Worm (Caenorhabditis elegans): ENCODE data around the gene Y47D3B.3.

DNA sequence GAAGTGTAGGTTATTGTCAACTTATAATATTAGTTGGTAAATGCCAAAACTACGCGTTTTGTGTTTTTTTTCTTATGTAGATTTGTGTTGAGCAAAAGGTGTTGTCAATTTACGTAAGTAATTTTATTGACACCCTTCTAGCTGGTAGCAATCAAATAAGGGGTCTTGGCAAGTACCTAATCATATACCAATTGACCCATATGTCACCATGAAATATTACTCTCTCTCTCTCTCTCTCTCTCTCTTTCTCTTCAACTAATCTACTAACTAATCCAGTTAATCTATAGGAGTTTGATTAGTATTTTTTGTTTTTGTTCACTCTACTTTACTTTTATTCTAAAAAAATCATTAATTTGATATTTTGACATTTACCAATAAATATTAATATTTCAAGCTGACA lies 38.2 kb upstream of the Y47D3B.3 start:
- TF ChIP-seq nhr-2 (tag; optimal IDR thresholded peaks at IDR 0.05) (no peak), tbx-8 (GFP tag; optimal IDR thresholded peaks at IDR 0.05) (no peak), unc-62 (GFP tag; optimal IDR thresholded peaks at IDR 0.05) (no peak), blmp-1 (tag; optimal IDR thresholded peaks at IDR 0.05) (no peak), nhr-237 (tag; optimal IDR thresholded peaks at IDR 0.05) (no peak), ztf-11 (tag; optimal IDR thresholded peaks at IDR 0.05) (no peak)
